Worm (Caenorhabditis elegans): ENCODE results near the gene srlf-35.

ce11 chrV:553067-553466 lies 49.2 kb downstream of the srlf-35 start, which contains the start of gene C14C6.8:
- TF ChIP-seq lin-39 (tag; optimal IDR thresholded peaks at IDR 0.05) (no peak), aly-2 (tag; optimal IDR thresholded peaks at IDR 0.05) (no peak), lin-15B (tag; optimal IDR thresholded peaks at IDR 0.05) (no peak), lsy-2 (tag; optimal IDR thresholded peaks at IDR 0.05) (no peak), unc-30 (tag; optimal IDR thresholded peaks at IDR 0.05) (no peak), jun-1 (tag; optimal IDR thresholded peaks at IDR 0.05) (no peak), aha-1 (tag; optimal IDR thresholded peaks at IDR 0.05) (no peak), nhr-12 (tag; optimal IDR thresholded peaks at IDR 0.05) (no peak)

All from whole organism, L1 larva.